Worm (Caenorhabditis elegans) whole organism, young adult: Measurements from ENCODE around the gene fbxb-83.
"Not testable (repeated sequence)": the region's sequence is repeated elsewhere in the genome, so short reads cannot be mapped to it uniquely, and the experiment has no call there.

ENCODE experiments used
- ama-1 ChIP-seq, 3 experiments: fragments of 150-350 bp in 1 of 3; sonication (generic microtip) in 2 of 3; optimal IDR thresholded peaks; 2 replicates each; lab custom pipeline; 2014 to 2018; ENCODE audit warnings: missing biosample characterization in 2 of 3, missing genetic modification characterization in 2 of 3, missing genetic modification reagents in 2 of 3
- atf-7 ChIP-seq: sonication (generic microtip); optimal IDR thresholded peaks from 2 replicates; lab custom pipeline; 2017; ENCODE audit warnings: mild to moderate bottlenecking, missing genetic modification characterization, missing compliant biosample characterization
- bed-2 ChIP-seq: fragments of 200-800 bp; sonication (Bioruptor generic); IDR thresholded peaks from 2 replicates; pipeline ENCODE4 v1.3.6; 2022; ENCODE audit warnings: missing genetic modification reagents, missing genetic modification characterization, missing compliant biosample characterization
- ceh-100 ChIP-seq: fragments of 200-800 bp; sonication (Bioruptor generic); IDR thresholded peaks from 2 replicates; pipeline ENCODE4 v1.3.6; 2022; ENCODE audit warnings: missing genetic modification reagents, missing genetic modification characterization, missing compliant biosample characterization
- dox-1 ChIP-seq: fragments of 200-800 bp; sonication (Bioruptor generic); IDR thresholded peaks from 2 replicates; pipeline ENCODE4 v1.3.6; 2022; ENCODE audit warnings: missing genetic modification reagents, missing genetic modification characterization, missing compliant biosample characterization
- efl-1 ChIP-seq: fragments of 150-350 bp; optimal IDR thresholded peaks from 2 replicates; lab custom pipeline; 2014; ENCODE audit warnings: missing biosample characterization, missing genetic modification reagents, missing genetic modification characterization
- nhr-179 ChIP-seq: sonication (generic microtip); optimal IDR thresholded peaks from 2 replicates; lab custom pipeline; 2016; ENCODE audit warnings: mild to moderate bottlenecking, missing genetic modification characterization, missing compliant biosample characterization
- somi-1 ChIP-seq: fragments of 200-800 bp; sonication (Bioruptor generic); optimal IDR thresholded peaks from 2 replicates; lab custom pipeline; 2018; ENCODE audit warnings: mild to moderate bottlenecking, missing genetic modification characterization, missing compliant biosample characterization

DNA sequence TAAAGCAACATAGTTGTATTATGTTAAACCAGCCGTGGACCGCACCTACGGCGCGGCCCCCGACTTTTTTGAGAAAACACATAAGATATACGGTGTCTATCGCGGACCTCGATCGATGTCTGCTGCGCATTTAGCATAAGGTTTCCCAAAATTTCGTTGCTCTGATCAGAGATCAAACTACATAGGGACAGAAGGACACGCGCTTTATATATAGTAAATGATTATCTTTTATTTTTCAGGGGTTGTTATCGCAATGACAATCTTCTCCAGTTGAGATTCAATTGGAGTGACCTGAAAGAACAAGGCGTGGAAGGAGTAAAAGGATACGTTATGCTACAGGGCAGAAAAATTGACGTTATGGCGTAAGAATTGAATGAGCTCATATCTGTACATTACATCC is 40.9 kb upstream of the fbxb-83 start:
- TF ChIP-seq ceh-100 (GFP tag; lab: Robert Waterston, UW); efl-1 (GFP tag; lab: Kevin White, UChicago); bed-2 (GFP tag; lab: Robert Waterston, UW); atf-7 (tag; lab: Kevin White, UChicago); dox-1 (GFP tag; lab: Robert Waterston, UW); ama-1 (optimal IDR thresholded peaks at IDR 0.05; lab: Kevin White, UChicago); ama-1 (GFP tag; optimal IDR thresholded peaks at IDR 0.05; lab: Kevin White, UChicago); somi-1 (GFP tag; lab: Kevin White, UChicago); nhr-179: not testable (repeated sequence)
